Fruit fly (Drosophila melanogaster) whole organism, embryonic: Measurements from ENCODE around the gene Snm1.

ENCODE experiments used
- Bgb ChIP-seq: fragments of 200-800 bp; sonication (Bioruptor generic); IDR thresholded peaks from 2 replicates; pipeline ENCODE4 v1.3.6; 2022; ENCODE audit warnings: missing biosample characterization, missing genetic modification characterization; ENCODE audit not compliant: partially characterized antibody
- CG11093 ChIP-seq: fragments of 200-800 bp; sonication (Bioruptor generic); IDR thresholded peaks from 3 replicates; pipeline ENCODE4 v1.3.6; 2022; ENCODE audit warnings: missing biosample characterization, missing genetic modification characterization
- CG11398 ChIP-seq: fragments of 200-800 bp; sonication (Bioruptor generic); optimal IDR thresholded peaks from 2 replicates; lab custom pipeline; 2016; ENCODE audit warnings: missing biosample characterization, missing genetic modification characterization
- CG12744 ChIP-seq: fragments of 200-800 bp; sonication (Bioruptor generic); optimal IDR thresholded peaks from 2 replicates; lab custom pipeline; 2016; ENCODE audit warnings: missing biosample characterization, missing genetic modification characterization
- CG13624 ChIP-seq: fragments of 200-800 bp; sonication (Bioruptor generic); optimal IDR thresholded peaks from 2 replicates; lab custom pipeline; 2016; ENCODE audit warnings: missing biosample characterization, missing genetic modification characterization
- CG14441 ChIP-seq: fragments of 200-800 bp; sonication (Bioruptor generic); IDR thresholded peaks from 2 replicates; pipeline ENCODE4 v1.3.6; 2022; ENCODE audit warnings: missing biosample characterization, missing genetic modification characterization
- CG14667 ChIP-seq: fragments of 200-800 bp; sonication (Bioruptor generic); IDR thresholded peaks from 2 replicates; pipeline ENCODE4 v1.3.6; 2022; ENCODE audit warnings: missing biosample characterization, missing genetic modification characterization
- CG2116 ChIP-seq: fragments of 200-800 bp; sonication (Bioruptor generic); optimal IDR thresholded peaks from 3 replicates; lab custom pipeline; 2018; ENCODE audit warnings: missing biosample characterization, mild to moderate bottlenecking, missing genetic modification characterization
- CG2678 ChIP-seq: fragments of 200-800 bp; sonication (Bioruptor generic); optimal IDR thresholded peaks from 3 replicates; lab custom pipeline; 2019; ENCODE audit warnings: missing biosample characterization, mild to moderate bottlenecking, missing genetic modification characterization, moderate library complexity
- CG30431 ChIP-seq: fragments of 200-800 bp; sonication (Bioruptor generic); optimal IDR thresholded peaks from 2 replicates; lab custom pipeline; 2017; ENCODE audit warnings: missing biosample characterization, missing genetic modification characterization
- CG32532 ChIP-seq: fragments of 200-800 bp; sonication (Bioruptor generic); IDR thresholded peaks from 2 replicates; pipeline ENCODE4 v1.3.6; 2022; ENCODE audit warnings: missing biosample characterization, missing genetic modification characterization
- CG32772 ChIP-seq: fragments of 200-800 bp; sonication (Bioruptor generic); IDR thresholded peaks from 2 replicates; pipeline ENCODE4 v1.3.6; 2022; ENCODE audit warnings: missing biosample characterization, missing genetic modification characterization
- CG3995 ChIP-seq: fragments of 200-800 bp; sonication (Bioruptor generic); optimal IDR thresholded peaks from 3 replicates; lab custom pipeline; 2016; ENCODE audit warnings: missing biosample characterization, missing genetic modification characterization
- CG42726 ChIP-seq: fragments of 200-800 bp; sonication (Bioruptor generic); IDR thresholded peaks from 2 replicates; pipeline ENCODE4 v1.3.6; 2022; ENCODE audit warnings: missing biosample characterization, missing genetic modification characterization; ENCODE audit not compliant: partially characterized antibody
- CG5953 ChIP-seq: fragments of 200-800 bp; sonication (Bioruptor generic); IDR thresholded peaks from 2 replicates; pipeline ENCODE4 v1.3.6; 2022; ENCODE audit warnings: missing biosample characterization, missing genetic modification characterization
- CG8388 ChIP-seq: fragments of 200-800 bp; sonication (Bioruptor generic); optimal IDR thresholded peaks from 2 replicates; lab custom pipeline; 2019; ENCODE audit warnings: missing biosample characterization, mild to moderate bottlenecking, missing genetic modification characterization, moderate library complexity
- CG9797 ChIP-seq: fragments of 200-800 bp; sonication (Bioruptor generic); optimal IDR thresholded peaks from 3 replicates; lab custom pipeline; 2018; ENCODE audit warnings: missing biosample characterization, mild to moderate bottlenecking, missing genetic modification characterization
- Dfd ChIP-seq, 2 experiments: fragments of >200 bp; optimal IDR thresholded peaks; 2 replicates each; lab custom pipeline; 2017; ENCODE audit warnings: missing biosample characterization in 2 of 2, missing genetic modification characterization in 2 of 2
- Dref ChIP-seq: fragments of 200-800 bp; sonication (Bioruptor generic); IDR thresholded peaks from 2 replicates; pipeline ENCODE4 v1.3.6; 2022; ENCODE audit warnings: missing biosample characterization, missing genetic modification characterization
- E2f1 ChIP-seq: fragments of 200-800 bp; sonication (Bioruptor generic); IDR thresholded peaks from 2 replicates; pipeline ENCODE4 v1.3.6; 2022; ENCODE audit warnings: missing biosample characterization, missing genetic modification characterization
- Fer2 ChIP-seq: fragments of 200-800 bp; sonication (Bioruptor generic); optimal IDR thresholded peaks from 2 replicates; lab custom pipeline; 2018; ENCODE audit warnings: missing biosample characterization, mild to moderate bottlenecking, missing genetic modification characterization, moderate library complexity
- HLH3B ChIP-seq: fragments of 200-800 bp; sonication (Bioruptor generic); IDR thresholded peaks from 2 replicates; pipeline ENCODE4 v1.3.6; 2022; ENCODE audit warnings: missing biosample characterization, missing genetic modification characterization
- HmgD ChIP-seq: fragments of 200-800 bp; sonication (Bioruptor generic); optimal IDR thresholded peaks from 3 replicates; lab custom pipeline; 2016; ENCODE audit warnings: missing biosample characterization, missing genetic modification characterization
- HmgZ ChIP-seq: fragments of 200-800 bp; sonication (Bioruptor generic); optimal IDR thresholded peaks from 2 replicates; lab custom pipeline; 2018; ENCODE audit warnings: missing biosample characterization, mild to moderate bottlenecking, missing genetic modification characterization
- Hr51 ChIP-seq, 2 experiments: fragments of 200-800 bp; sonication (Bioruptor generic); optimal IDR thresholded peaks; 2 replicates in 1 of 2; 3 replicates in 1 of 2; lab custom pipeline; 2016 to 2018; ENCODE audit warnings: missing biosample characterization in 2 of 2, missing genetic modification characterization in 2 of 2, mild to moderate bottlenecking in 1 of 2, moderate library complexity in 1 of 2
- MESR4 ChIP-seq: fragments of 200-800 bp; sonication (Bioruptor generic); optimal IDR thresholded peaks from 2 replicates; lab custom pipeline; 2018; ENCODE audit warnings: missing biosample characterization, mild to moderate bottlenecking, missing genetic modification characterization, moderate library complexity
- Max ChIP-seq: fragments of 200-800 bp; sonication (Bioruptor generic); optimal IDR thresholded peaks from 2 replicates; lab custom pipeline; 2016; ENCODE audit warnings: missing biosample characterization, mild to moderate bottlenecking, missing genetic modification characterization
- NFAT ChIP-seq: fragments of 200-800 bp; sonication (Bioruptor generic); IDR thresholded peaks from 2 replicates; pipeline ENCODE4 v1.3.6; 2022; ENCODE audit warnings: missing biosample characterization, missing genetic modification characterization
- Nf-YA ChIP-seq: fragments of 200-800 bp; sonication (Bioruptor generic); IDR thresholded peaks from 2 replicates; pipeline ENCODE4 v1.3.6; 2022; ENCODE audit warnings: missing biosample characterization, missing genetic modification characterization
- Opbp ChIP-seq: fragments of 200-800 bp; sonication (Bioruptor generic); IDR thresholded peaks from 3 replicates; pipeline ENCODE4 v1.3.6; 2022; ENCODE audit warnings: missing biosample characterization, missing genetic modification characterization; ENCODE audit not compliant: partially characterized antibody
- Six4 ChIP-seq: fragments of 200-800 bp; sonication (Bioruptor generic); optimal IDR thresholded peaks from 2 replicates; lab custom pipeline; 2016; ENCODE audit warnings: missing biosample characterization, missing genetic modification characterization
- Tbp ChIP-seq: fragments of >200 bp; optimal IDR thresholded peaks from 2 replicates; lab custom pipeline; 2018; ENCODE audit warnings: missing biosample characterization, missing genetic modification characterization
- YL-1 ChIP-seq: fragments of 200-800 bp; sonication (Bioruptor generic); optimal IDR thresholded peaks from 3 replicates; lab custom pipeline; 2017; ENCODE audit warnings: missing biosample characterization, mild to moderate bottlenecking, missing genetic modification characterization
- ara ChIP-seq: fragments of 200-800 bp; sonication (Bioruptor generic); IDR thresholded peaks from 2 replicates; pipeline ENCODE4 v1.3.6; 2022; ENCODE audit warnings: missing biosample characterization, missing genetic modification characterization
- btn ChIP-seq: fragments of 200-800 bp; sonication (Bioruptor generic); optimal IDR thresholded peaks from 2 replicates; lab custom pipeline; 2016; ENCODE audit warnings: missing biosample characterization, missing genetic modification characterization
- cato ChIP-seq: fragments of 200-800 bp; sonication (Bioruptor generic); optimal IDR thresholded peaks from 2 replicates; lab custom pipeline; 2016; ENCODE audit warnings: missing biosample characterization, missing genetic modification characterization, borderline replicate concordance
- dm ChIP-seq: fragments of 200-800 bp; sonication (Bioruptor generic); optimal IDR thresholded peaks from 3 replicates; lab custom pipeline; 2016; ENCODE audit warnings: missing biosample characterization, missing genetic modification characterization
- ftz-f1 ChIP-seq: fragments of 200-800 bp; sonication (Bioruptor generic); optimal IDR thresholded peaks from 2 replicates; lab custom pipeline; 2016; ENCODE audit warnings: missing biosample characterization, missing genetic modification characterization
- gsb-n ChIP-seq: fragments of 200-800 bp; sonication (Bioruptor generic); optimal IDR thresholded peaks from 3 replicates; lab custom pipeline; 2018; ENCODE audit warnings: missing biosample characterization, mild to moderate bottlenecking, missing genetic modification characterization
- hbn ChIP-seq: fragments of 200-800 bp; sonication (Bioruptor generic); IDR thresholded peaks from 2 replicates; pipeline ENCODE4 v1.3.6; 2022; ENCODE audit warnings: missing biosample characterization, missing genetic modification characterization; ENCODE audit not compliant: partially characterized antibody
- jigr1 ChIP-seq: fragments of 200-800 bp; sonication (Bioruptor generic); IDR thresholded peaks from 3 replicates; pipeline ENCODE4 v1.3.6; 2022; ENCODE audit warnings: missing biosample characterization, missing genetic modification characterization
- jing ChIP-seq: fragments of 200-800 bp; sonication (Bioruptor generic); optimal IDR thresholded peaks from 2 replicates; lab custom pipeline; 2018; ENCODE audit warnings: missing biosample characterization, mild to moderate bottlenecking, missing genetic modification characterization
- lola ChIP-seq, 3 experiments: fragments of >200 bp in 2 of 3; fragments of 200-800 bp in 1 of 3; sonication (Bioruptor generic) in 1 of 3; optimal IDR thresholded peaks; 2 replicates each; lab custom pipeline; 2017 to 2019; ENCODE audit warnings: missing biosample characterization in 3 of 3, missing genetic modification characterization in 3 of 3, mild to moderate bottlenecking in 1 of 3, moderate library complexity in 1 of 3
- mirr ChIP-seq: fragments of 200-800 bp; sonication (Bioruptor generic); optimal IDR thresholded peaks from 3 replicates; lab custom pipeline; 2018; ENCODE audit warnings: missing biosample characterization, mild to moderate bottlenecking, missing genetic modification characterization
- pb ChIP-seq: fragments of 200-800 bp; sonication (Bioruptor generic); optimal IDR thresholded peaks from 3 replicates; lab custom pipeline; 2016; ENCODE audit warnings: missing biosample characterization, missing genetic modification characterization
- phol ChIP-seq: fragments of 200-800 bp; sonication (Bioruptor generic); optimal IDR thresholded peaks from 3 replicates; lab custom pipeline; 2018; ENCODE audit warnings: missing biosample characterization, mild to moderate bottlenecking, missing genetic modification characterization, moderate library complexity
- slou ChIP-seq: fragments of 200-800 bp; sonication (Bioruptor generic); optimal IDR thresholded peaks from 3 replicates; lab custom pipeline; 2016; ENCODE audit warnings: missing biosample characterization, missing genetic modification characterization
- tgo ChIP-seq: fragments of 200-800 bp; sonication (Bioruptor generic); IDR thresholded peaks from 3 replicates; pipeline ENCODE4 v1.3.6; 2022; ENCODE audit warnings: missing biosample characterization, missing genetic modification characterization
- ttk ChIP-seq: fragments of 200-800 bp; sonication (Bioruptor generic); IDR thresholded peaks from 2 replicates; pipeline ENCODE4 v2.1.2; 2022; ENCODE audit warnings: missing biosample characterization, missing genetic modification characterization
- usp ChIP-seq: fragments of >200 bp; optimal IDR thresholded peaks from 2 replicates; lab custom pipeline; 2017; ENCODE audit warnings: missing biosample characterization, missing genetic modification characterization

Gene Snm1

DNA sequence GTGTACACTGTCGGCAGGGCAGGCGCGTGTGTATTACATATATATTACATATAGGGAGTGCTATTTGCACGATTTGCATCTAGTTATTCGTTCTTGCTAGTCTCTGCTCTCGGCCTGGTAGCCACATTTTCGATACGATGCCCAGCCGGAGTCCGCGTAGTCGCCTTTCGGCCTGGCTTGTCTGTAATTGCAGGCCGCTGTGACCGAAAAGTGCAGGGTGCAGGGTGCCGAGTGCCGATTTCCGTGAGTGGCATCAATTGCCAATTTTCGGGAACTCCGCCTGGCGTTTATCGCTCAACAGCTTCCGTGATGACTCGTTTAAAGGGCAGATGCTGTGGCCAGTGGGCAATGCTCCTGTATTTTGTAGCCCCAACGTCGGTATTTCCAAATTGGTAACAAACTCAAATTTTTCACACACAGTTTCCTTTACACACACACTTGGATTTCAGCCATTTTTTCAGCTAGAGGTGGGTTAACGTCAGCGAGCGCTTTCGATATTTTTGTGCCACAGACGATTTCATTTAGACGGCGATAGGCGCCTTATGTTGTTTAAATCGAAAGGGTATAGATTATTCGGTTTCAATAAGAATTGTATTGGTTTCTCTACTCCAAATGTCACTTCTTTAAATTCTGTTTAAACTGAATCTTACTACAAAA lies 33.1 kb downstream of the Snm1 start, which contains the start of gene CG2926 (continued):
- TF ChIP-seq pb (GFP tag; lab: Kevin White, UChicago), result no peak
- no peak for TF ChIP-seq Hr51 (GFP tag; optimal IDR thresholded peaks at IDR 0.05; lab: Kevin White, UChicago)
- peak; percentile 65 for TF ChIP-seq CG3995 (GFP tag; lab: Kevin White, UChicago)
- TF ChIP-seq jigr1 (GFP tag; lab: Robert Waterston, UW), result no peak
- peak; percentile 41 for TF ChIP-seq HmgD
- no peak for TF ChIP-seq ftz-f1 (GFP tag; lab: Kevin White, UChicago)
- TF ChIP-seq tgo (GFP tag; lab: Robert Waterston, UW), result no peak; the same call in 2 of the 3 replicates
- TF ChIP-seq CG13624 (GFP tag; lab: Kevin White, UChicago), result peak; percentile 40
- no peak for TF ChIP-seq CG11093 (GFP tag; lab: Robert Waterston, UW)
- peak; percentile 86 for TF ChIP-seq YL-1 (GFP tag; lab: Kevin White, UChicago)
- no peak for TF ChIP-seq ara
- TF ChIP-seq E2f1, result no peak
- TF ChIP-seq CG11398, result no peak
- TF ChIP-seq CG32772, result no peak
- peak; percentile 51 for TF ChIP-seq dm (GFP tag; lab: Kevin White, UChicago)
- peak; percentile 68 for TF ChIP-seq HmgZ (tag; lab: Kevin White, UChicago)
- no peak for TF ChIP-seq lola (GFP tag; optimal IDR thresholded peaks at IDR 0.05; lab: Kevin White, UChicago)
- TF ChIP-seq jing, result no peak
- peak; percentile 81 for TF ChIP-seq Dref (GFP tag; lab: Robert Waterston, UW)
- no peak for TF ChIP-seq Dfd (GFP tag; optimal IDR thresholded peaks at IDR 0.05; lab: Kevin White, UChicago)
- TF ChIP-seq MESR4, result peak; percentile 94
- TF ChIP-seq Fer2 (tag; lab: Kevin White, UChicago), result no peak
- no peak for TF ChIP-seq CG14667 (GFP tag; lab: Robert Waterston, UW)
- TF ChIP-seq Nf-YA (GFP tag; lab: Robert Waterston, UW), result no peak
- TF ChIP-seq CG42726 (GFP tag; lab: Robert Waterston, UW), result peak; percentile 88
- no peak for TF ChIP-seq CG30431 (GFP tag; lab: Kevin White, UChicago)
- TF ChIP-seq btn (GFP tag; lab: Kevin White, UChicago), result no peak
- TF ChIP-seq CG14441, result 0 out of 2 replicates have a peak, but pooled peaks have one; percentile 18
- TF ChIP-seq CG8388 (GFP tag; lab: Kevin White, UChicago), result no peak
- TF ChIP-seq phol (tag; lab: Kevin White, UChicago), result peak; percentile 97
- peak; percentile 64 for TF ChIP-seq CG32532
- TF ChIP-seq CG9797 (GFP tag; lab: Kevin White, UChicago), result peak; percentile 31
- TF ChIP-seq Six4 (GFP tag; lab: Kevin White, UChicago), result no peak
- TF ChIP-seq CG2116 (GFP tag; lab: Kevin White, UChicago), result peak; percentile 69
- peak; percentile 83 for TF ChIP-seq hbn (GFP tag; lab: Robert Waterston, UW)
- no peak for TF ChIP-seq usp (GFP tag; lab: Kevin White, UChicago)
- TF ChIP-seq Tbp (GFP tag; lab: Kevin White, UChicago), result no peak
- TF ChIP-seq Bgb (GFP tag; lab: Robert Waterston, UW), result peak; percentile 94
- no peak for TF ChIP-seq CG12744 (GFP tag; lab: Kevin White, UChicago)
- no peak for TF ChIP-seq cato (GFP tag; lab: Kevin White, UChicago)
- TF ChIP-seq CG2678, result no peak
- peak; percentile 56 for TF ChIP-seq NFAT
- TF ChIP-seq mirr (GFP tag; lab: Kevin White, UChicago), result no peak
- TF ChIP-seq CG5953 (GFP tag; lab: Robert Waterston, UW), result no peak
- 0 out of 2 replicates have a peak, but pooled peaks have one; percentile 6 for TF ChIP-seq HLH3B (GFP tag; lab: Robert Waterston, UW)
- TF ChIP-seq Opbp (GFP tag; lab: Robert Waterston, UW), result peak; percentile 94
- TF ChIP-seq ttk (GFP tag; lab: Robert Waterston, UW), result 0 out of 2 replicates have a peak, but pooled peaks have one; percentile 5
- TF ChIP-seq slou (GFP tag; lab: Kevin White, UChicago), result peak; percentile 16
- no peak for TF ChIP-seq gsb-n
- no peak for TF ChIP-seq Max
